Worm (Caenorhabditis elegans): ENCODE measurements around the gene T13F2.4.

DNA sequence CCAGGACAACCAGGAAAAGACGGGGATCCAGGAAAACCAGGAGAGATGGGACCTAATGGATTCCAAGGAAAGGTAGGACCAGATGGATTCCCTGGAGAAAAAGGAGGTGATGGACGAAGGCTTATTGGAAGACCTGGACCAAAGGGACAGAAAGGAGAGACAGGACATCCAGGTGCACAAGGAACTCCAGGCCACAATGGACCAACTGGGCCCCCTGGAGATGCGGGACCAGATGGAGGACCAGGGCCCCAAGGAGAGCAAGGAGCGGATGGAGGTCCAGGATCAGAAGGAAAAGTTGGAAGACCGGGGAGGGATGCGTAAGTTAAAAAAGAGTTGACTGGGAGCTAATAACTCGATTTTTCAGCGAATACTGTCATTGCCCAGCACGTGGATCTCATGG lies 33.0 kb downstream of the T13F2.4 start:
- TF ChIP-seq hmg-4 (GFP tag; optimal IDR thresholded peaks at IDR 0.05): no peak
- TF ChIP-seq ceh-36 (tag; optimal IDR thresholded peaks at IDR 0.05): no peak
- TF ChIP-seq flt-1 (GFP tag; IDR thresholded peaks at IDR 0.05): no peak
- TF ChIP-seq sea-1 (GFP tag; conservative IDR thresholded peaks at IDR 0.05): no peak
- no peak for TF ChIP-seq tbx-37 (GFP tag; conservative IDR thresholded peaks at IDR 0.05)
- no peak for TF ChIP-seq F13C5.2 (tag; optimal IDR thresholded peaks at IDR 0.05)
- no peak for TF ChIP-seq ama-1 (optimal IDR thresholded peaks at IDR 0.05)
